Fruit fly (Drosophila melanogaster): ENCODE results near the gene Traf6.

The Traf6 gene

DNA sequence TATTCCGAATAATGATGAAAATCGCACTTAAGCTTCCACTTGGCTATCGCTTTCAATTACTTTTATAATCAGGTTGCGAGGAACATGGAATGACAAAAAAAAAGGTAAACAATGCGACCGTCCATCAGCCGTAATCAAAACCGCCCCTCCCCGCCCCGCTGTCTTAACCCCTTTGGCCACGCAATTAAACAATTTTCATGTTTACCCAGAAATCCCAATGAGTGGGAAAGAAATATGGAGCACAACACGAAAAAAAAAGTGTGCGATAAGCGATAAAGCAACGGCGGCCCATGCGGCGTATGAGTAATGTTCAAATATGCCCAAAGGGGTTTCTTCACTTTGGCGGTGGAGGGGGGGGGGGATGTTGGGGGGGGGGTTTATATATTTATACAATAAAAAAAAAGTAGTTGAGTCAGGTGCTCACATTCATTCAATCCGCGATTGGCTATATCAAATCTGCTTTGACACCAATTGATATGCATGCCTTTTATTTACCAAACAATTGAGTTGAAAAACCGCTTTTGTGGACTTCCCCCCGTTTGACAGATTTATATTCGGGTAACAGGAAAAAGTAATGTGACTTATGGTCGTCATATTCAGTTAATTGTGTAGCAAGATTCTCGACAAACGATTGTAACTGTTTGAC is 41.9 kb upstream of the Traf6 start (continued):
- no peak for TF ChIP-seq bowl (GFP tag; IDR thresholded peaks at IDR 0.05)
- TF ChIP-seq grn (GFP tag; optimal IDR thresholded peaks at IDR 0.05), result peak; percentile 65
- no peak for TF ChIP-seq CG11695 (GFP tag; IDR thresholded peaks at IDR 0.05)
- TF ChIP-seq CG12104 (GFP tag; optimal IDR thresholded peaks at IDR 0.05), result no peak
- TF ChIP-seq oc (tag; optimal IDR thresholded peaks at IDR 0.05), result peak; percentile 14
- TF ChIP-seq Hsf (GFP tag; optimal IDR thresholded peaks at IDR 0.05), result no peak
- TF ChIP-seq CG8944 (GFP tag; optimal IDR thresholded peaks at IDR 0.05), result no peak
- TF ChIP-seq Nf-YA (GFP tag; IDR thresholded peaks at IDR 0.05), result no peak
- TF ChIP-seq CG34422 (GFP tag; IDR thresholded peaks at IDR 0.05), result peak; percentile 11; the same call in 1 of the 3 replicates
- no peak for TF ChIP-seq chn (GFP tag; optimal IDR thresholded peaks at IDR 0.05)
- no peak for TF ChIP-seq nerfin-2 (GFP tag; IDR thresholded peaks at IDR 0.05; ENCODE audit: partially characterized antibody)
- no peak for TF ChIP-seq CG13123 (GFP tag; optimal IDR thresholded peaks at IDR 0.05)
- TF ChIP-seq inv (GFP tag; IDR thresholded peaks at IDR 0.05; ENCODE audit: partially characterized antibody), result no peak
- no peak for TF ChIP-seq NfI (GFP tag; optimal IDR thresholded peaks at IDR 0.05)
- no peak for TF ChIP-seq wor (GFP tag; IDR thresholded peaks at IDR 0.05)
- TF ChIP-seq CG9932 (GFP tag; IDR thresholded peaks at IDR 0.05), result no peak
- TF ChIP-seq gsb-n (tag; optimal IDR thresholded peaks at IDR 0.05), result no peak
- TF ChIP-seq CG18599 (GFP tag; optimal IDR thresholded peaks at IDR 0.05), result peak; percentile 64
- no peak for TF ChIP-seq CG11456 (GFP tag; IDR thresholded peaks at IDR 0.05)
- no peak for TF ChIP-seq H2.0 (GFP tag; IDR thresholded peaks at IDR 0.05)
- TF ChIP-seq CG8478 (optimal IDR thresholded peaks at IDR 0.05), result no peak
- TF ChIP-seq Scr (GFP tag; IDR thresholded peaks at IDR 0.05; ENCODE audit: partially characterized antibody), result no peak
- peak; percentile 44 for TF ChIP-seq CG5180 (GFP tag; optimal IDR thresholded peaks at IDR 0.05)
- no peak for TF ChIP-seq NC2β (GFP tag; optimal IDR thresholded peaks at IDR 0.05)
- no peak for TF ChIP-seq MESR4 (GFP tag; optimal IDR thresholded peaks at IDR 0.05)
- no peak for TF ChIP-seq CG9727 (GFP tag; optimal IDR thresholded peaks at IDR 0.05)
- TF ChIP-seq CG9609 (GFP tag; optimal IDR thresholded peaks at IDR 0.05), result no peak
- peak; percentile 63 for TF ChIP-seq Vsx1 (GFP tag; optimal IDR thresholded peaks at IDR 0.05)
- no peak for TF ChIP-seq bbx (GFP tag; IDR thresholded peaks at IDR 0.05; ENCODE audit: partially characterized antibody)
- no peak for TF ChIP-seq lbe (GFP tag; optimal IDR thresholded peaks at IDR 0.05)
- no peak for TF ChIP-seq bcd (GFP tag; optimal IDR thresholded peaks at IDR 0.05)
- no peak for TF ChIP-seq slou (GFP tag; optimal IDR thresholded peaks at IDR 0.05)
- no peak for TF ChIP-seq dpn (GFP tag; optimal IDR thresholded peaks at IDR 0.05)
- TF ChIP-seq CG31388 (GFP tag; optimal IDR thresholded peaks at IDR 0.05), result no peak
- TF ChIP-seq CG33557 (GFP tag; optimal IDR thresholded peaks at IDR 0.05), result no peak
- no peak for TF ChIP-seq jigr1 (GFP tag; IDR thresholded peaks at IDR 0.05)
- no peak for TF ChIP-seq sisA (GFP tag; IDR thresholded peaks at IDR 0.05)
- TF ChIP-seq pfk (GFP tag; optimal IDR thresholded peaks at IDR 0.05), result no peak
- no peak for TF ChIP-seq CG15269 (tag; optimal IDR thresholded peaks at IDR 0.05)
- TF ChIP-seq CG2129 (GFP tag; IDR thresholded peaks at IDR 0.05; ENCODE audit: partially characterized antibody), result no peak
- no peak for TF ChIP-seq tup (GFP tag; optimal IDR thresholded peaks at IDR 0.05)
- TF ChIP-seq kni (GFP tag; optimal IDR thresholded peaks at IDR 0.05), result peak; percentile 33
- TF ChIP-seq HmgZ (tag; optimal IDR thresholded peaks at IDR 0.05), result peak; percentile 35
- TF ChIP-seq run (tag; optimal IDR thresholded peaks at IDR 0.05), result no peak
- TF ChIP-seq pan (optimal IDR thresholded peaks at IDR 0.05), result no peak
- peak in 1 of 2 experiments; percentile 13 for TF ChIP-seq pan (GFP tag; optimal IDR thresholded peaks at IDR 0.05 in 1 of 2, IDR thresholded peaks at IDR 0.05 in 1 of 2)
- no peak for TF ChIP-seq toy (GFP tag; IDR thresholded peaks at IDR 0.05)
- peak; percentile 11 for TF ChIP-seq CG6813 (GFP tag; optimal IDR thresholded peaks at IDR 0.05)
- TF ChIP-seq CG10431 (GFP tag; optimal IDR thresholded peaks at IDR 0.05), result peak; percentile 8
- TF ChIP-seq Sin3A (optimal IDR thresholded peaks at IDR 0.05), result no peak
- no peak for TF ChIP-seq vnd (GFP tag; IDR thresholded peaks at IDR 0.05; ENCODE audit: partially characterized antibody)

All from whole organism, embryonic.